Worm (Caenorhabditis elegans): ENCODE measurements around the gene clpr-2.

ce11 chrII:1275439-1275838 is 16.7 kb downstream of the clpr-2 start, which contains the start of gene Y57G7A.5:
- TF ChIP-seq zfh-2 (GFP tag; conservative IDR thresholded peaks at IDR 0.05), result no peak
- TF ChIP-seq ceh-91 (GFP tag; IDR thresholded peaks at IDR 0.05), result no peak
- no peak for TF ChIP-seq dpl-1 (GFP tag; optimal IDR thresholded peaks at IDR 0.05)
- no peak for TF ChIP-seq pha-4 (tag; optimal IDR thresholded peaks at IDR 0.05)
- TF ChIP-seq nhr-80 (tag; optimal IDR thresholded peaks at IDR 0.05), result no peak
- TF ChIP-seq unc-130 (GFP tag; optimal IDR thresholded peaks at IDR 0.05), result no peak
- TF ChIP-seq ccch-3 (GFP tag; optimal IDR thresholded peaks at IDR 0.05), result no peak
- TF ChIP-seq tbp1 (GFP tag; optimal IDR thresholded peaks at IDR 0.05), result no peak
- TF ChIP-seq nhr-179 (tag; optimal IDR thresholded peaks at IDR 0.05), result no peak
- TF ChIP-seq B0035.1 (tag; optimal IDR thresholded peaks at IDR 0.05), result no peak
- no peak for TF ChIP-seq egrh-3 (GFP tag; IDR thresholded peaks at IDR 0.05)
- no peak for TF ChIP-seq Y53F4B.3 (GFP tag; IDR thresholded peaks at IDR 0.05)
- no peak for TF ChIP-seq lsl-1 (GFP tag; optimal IDR thresholded peaks at IDR 0.05)
- no peak for TF ChIP-seq B0019.2 (GFP tag; conservative IDR thresholded peaks at IDR 0.05)

All from whole organism, young adult.